Worm (Caenorhabditis elegans): ENCODE data around the gene fipr-7.

The fipr-7 gene

DNA sequence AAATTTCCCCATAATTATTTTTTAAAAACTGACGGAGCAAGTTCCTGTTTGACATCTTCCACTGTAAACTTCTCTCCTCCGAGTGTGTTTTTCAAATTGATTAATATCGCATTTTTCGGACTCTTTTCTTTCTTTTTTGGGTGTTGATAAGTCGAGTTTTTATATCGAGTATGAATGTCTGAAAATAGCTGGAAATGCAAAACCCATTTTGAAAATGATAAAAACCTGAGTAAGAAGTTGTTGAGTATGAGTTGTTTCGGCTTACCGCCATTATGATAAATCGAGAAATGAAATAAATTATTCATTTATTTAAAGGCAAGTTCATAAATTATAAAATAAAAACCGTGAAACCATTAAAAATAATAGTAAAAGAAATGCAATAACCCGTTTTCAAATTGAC is 43.9 kb upstream of the fipr-7 start, which contains the start of gene ZK856.18 (continued):
- no peak for TF ChIP-seq F49E8.2 (tag; optimal IDR thresholded peaks at IDR 0.05; ENCODE audit: insufficient read depth)
- no peak for TF ChIP-seq F22D6.2 (tag; optimal IDR thresholded peaks at IDR 0.05)
- TF ChIP-seq mcd-1 (GFP tag; IDR thresholded peaks at IDR 0.05), result no peak

DNA sequence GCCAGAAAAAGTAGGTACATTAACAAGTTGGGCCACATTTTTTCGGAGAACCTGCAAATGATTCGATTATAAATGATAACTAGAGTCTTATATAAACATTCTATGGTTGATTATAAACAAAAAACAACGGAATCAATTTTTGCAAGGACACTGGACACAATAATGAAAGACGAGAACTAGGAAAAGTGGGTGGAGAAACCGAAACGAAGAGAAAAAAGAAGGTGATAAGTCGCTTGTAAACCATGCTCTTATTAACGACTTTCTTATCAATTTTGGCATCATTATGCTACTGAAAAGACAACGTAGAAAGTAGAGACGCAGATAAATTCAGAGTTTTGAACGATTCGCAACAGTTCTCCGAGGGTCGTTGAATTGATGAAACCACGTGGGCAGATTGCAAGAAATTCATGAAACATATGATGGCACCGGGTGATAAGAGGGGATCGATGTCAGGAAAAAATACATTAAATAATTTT is 39.5 kb upstream of the fipr-7 start, which contains the start of gene ZK856.5:
ZK856.5 (minus strand) TSS at position 51 of the 476 bp plus-strand sequence.
- no peak for TF ChIP-seq F57A8.1 (GFP tag; optimal IDR thresholded peaks at IDR 0.05)
- TF ChIP-seq fkh-3 (tag; optimal IDR thresholded peaks at IDR 0.05), result no peak
- peak; percentile 69 for TF ChIP-seq nhr-80 (tag; optimal IDR thresholded peaks at IDR 0.05)
- TF ChIP-seq let-607 (tag; optimal IDR thresholded peaks at IDR 0.05), result peak in 1 of 2 experiments; percentile 16
- no peak for TF ChIP-seq akir-1 (GFP tag; optimal IDR thresholded peaks at IDR 0.05)
- no peak for TF ChIP-seq repo-1 (tag; optimal IDR thresholded peaks at IDR 0.05)
- TF ChIP-seq ceh-40 (GFP tag; IDR thresholded peaks at IDR 0.05), result no peak
- no peak for TF ChIP-seq xnd-1 (tag; optimal IDR thresholded peaks at IDR 0.05)
- no peak for TF ChIP-seq ztf-25 (GFP tag; IDR thresholded peaks at IDR 0.05)
- TF ChIP-seq K12H6.12 (tag; optimal IDR thresholded peaks at IDR 0.05), result no peak
- no peak for TF ChIP-seq B0019.2 (GFP tag; conservative IDR thresholded peaks at IDR 0.05)

DNA sequence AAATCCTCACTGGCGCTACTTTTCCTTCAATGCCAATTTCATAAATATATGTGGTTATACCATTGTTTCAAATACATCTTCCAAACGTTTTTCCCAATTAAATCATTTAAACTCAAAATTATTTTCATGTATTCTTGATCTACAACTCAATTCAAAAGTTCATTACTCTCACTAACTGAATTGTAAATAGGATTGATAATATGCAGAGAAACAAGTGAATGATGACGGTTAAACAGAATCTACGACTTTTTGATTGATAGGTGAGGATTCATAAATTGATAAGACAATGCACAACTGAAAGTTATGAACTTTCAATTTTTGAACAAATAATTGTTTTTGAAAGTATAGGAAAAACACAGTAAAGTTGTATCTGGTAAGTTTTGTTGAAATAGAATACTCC is 38.4 kb upstream of the fipr-7 start:
- TF ChIP-seq madf-6 (GFP tag; IDR thresholded peaks at IDR 0.05) (no peak), akir-1 (GFP tag; optimal IDR thresholded peaks at IDR 0.05) (no peak), snpc-1.1 (tag; optimal IDR thresholded peaks at IDR 0.05; ENCODE audit: insufficient read depth) (no peak), nhr-179 (tag; optimal IDR thresholded peaks at IDR 0.05) (no peak), tlf-1 (GFP tag; optimal IDR thresholded peaks at IDR 0.05) (no peak), dpff-1 (tag; optimal IDR thresholded peaks at IDR 0.05) (no peak), Y79H2A.3 (GFP tag; conservative IDR thresholded peaks at IDR 0.05) (no peak), nhr-80 (tag; optimal IDR thresholded peaks at IDR 0.05) (peak; percentile 23)

DNA sequence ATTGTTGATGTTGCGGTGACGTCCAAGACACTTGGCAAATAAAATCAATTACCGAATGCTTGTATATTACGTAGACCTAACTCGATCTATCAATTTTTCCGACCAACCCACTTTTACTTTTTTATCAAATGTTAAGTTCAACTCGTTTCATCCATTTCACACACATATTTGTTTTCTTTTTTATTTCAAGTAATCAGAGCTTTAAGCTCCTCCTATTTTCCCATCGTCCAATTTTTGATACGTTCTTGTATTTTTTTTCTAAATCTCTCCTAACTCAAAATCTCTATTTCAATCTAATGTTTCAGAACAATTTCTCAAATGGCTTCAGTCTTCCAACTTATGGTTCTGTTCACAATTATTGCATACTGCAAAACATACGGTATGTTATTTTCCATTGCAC is 31.2 kb upstream of the fipr-7 start, which contains the start of gene ZK856.6:
ZK856.6 (plus strand) TSS at position 301 of the 400 bp plus-strand sequence.
- no peak for TF ChIP-seq attf-5 (GFP tag; optimal IDR thresholded peaks at IDR 0.05)
- TF ChIP-seq dpff-1 (tag; optimal IDR thresholded peaks at IDR 0.05), result no peak
- TF ChIP-seq F23B12.7 (tag; optimal IDR thresholded peaks at IDR 0.05; ENCODE audit: insufficient read depth), result no peak
- no peak for TF ChIP-seq unc-130 (GFP tag; optimal IDR thresholded peaks at IDR 0.05)
- no peak for TF ChIP-seq repo-1 (tag; optimal IDR thresholded peaks at IDR 0.05)
- no peak for TF ChIP-seq lin-35 (GFP tag; optimal IDR thresholded peaks at IDR 0.05)
- TF ChIP-seq fkh-3 (tag; optimal IDR thresholded peaks at IDR 0.05), result no peak
- no peak for TF ChIP-seq hmg-1.2 (GFP tag; IDR thresholded peaks at IDR 0.05)
- no peak for TF ChIP-seq ceh-91 (GFP tag; IDR thresholded peaks at IDR 0.05)
- TF ChIP-seq Y56A3A.18 (GFP tag; IDR thresholded peaks at IDR 0.05), result no peak
- TF ChIP-seq B0035.1 (tag; optimal IDR thresholded peaks at IDR 0.05), result no peak
- TF ChIP-seq sdz-38 (tag; optimal IDR thresholded peaks at IDR 0.05), result no peak
- TF ChIP-seq cebp-1 (GFP tag; IDR thresholded peaks at IDR 0.05), result no peak
- TF ChIP-seq cebp-1 (tag; optimal IDR thresholded peaks at IDR 0.05), result no peak

DNA sequence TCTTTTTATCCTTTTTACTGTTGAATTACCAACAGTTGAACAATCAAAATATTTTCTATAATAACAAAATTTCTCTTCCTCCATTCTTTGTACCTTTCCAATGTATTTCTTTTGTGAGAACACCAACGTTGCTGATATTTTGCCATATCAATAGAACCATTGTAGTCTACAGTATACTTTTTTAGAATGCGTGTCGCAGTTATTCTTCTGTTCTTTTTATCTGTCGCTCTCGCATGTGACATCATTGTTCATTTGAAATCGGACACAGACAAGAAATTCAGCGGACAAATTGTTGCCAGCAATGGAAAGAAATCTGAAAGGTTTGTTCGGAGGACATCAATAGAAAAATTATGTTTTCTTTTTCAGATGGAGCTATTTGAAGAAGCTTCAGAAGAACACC is 27.7 kb upstream of the fipr-7 start, which contains the start of gene ZK856.7:
ZK856.7 (plus strand) TSS at position 186 of the 400 bp plus-strand sequence.
- TF ChIP-seq atf-7 (tag; optimal IDR thresholded peaks at IDR 0.05), result no peak
- no peak for TF ChIP-seq ama-1 (optimal IDR thresholded peaks at IDR 0.05)
- peak in 1 of 2 experiments; percentile 7 for TF ChIP-seq ama-1 (GFP tag; optimal IDR thresholded peaks at IDR 0.05)
- no peak for TF ChIP-seq repo-1 (tag; optimal IDR thresholded peaks at IDR 0.05)
- TF ChIP-seq F55B11.4 (tag; optimal IDR thresholded peaks at IDR 0.05; ENCODE audit: borderline replicate concordance, insufficient read depth), result no peak

Measured in whole organism, young adult.